Worm (Caenorhabditis elegans): ENCODE measurements around the gene mob-3.
A peak's percentile ranks its signal among the peaks of the same experiment; 100 is the strongest.
"Not testable (repeated sequence)": the region's sequence is repeated elsewhere in the genome, so short reads cannot be mapped to it uniquely, and the experiment has no call there.

Gene mob-3

DNA sequence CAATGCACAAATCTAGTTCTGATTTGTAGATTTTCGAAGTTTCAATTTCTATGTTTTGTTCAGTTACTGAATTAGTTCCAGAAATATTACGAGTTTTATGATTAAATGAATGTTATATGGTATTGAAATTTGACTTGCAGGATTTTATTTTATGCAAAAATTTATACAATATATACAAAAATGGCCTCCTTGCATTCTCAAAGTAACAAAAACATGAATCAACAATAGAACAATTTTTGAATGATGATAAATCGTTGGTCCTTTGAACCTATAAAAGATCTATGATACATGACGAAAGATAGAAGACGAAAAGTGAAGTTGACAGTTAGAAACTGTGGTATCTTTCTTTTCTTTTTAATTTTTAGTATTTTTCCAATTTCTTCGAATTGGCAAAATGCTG lies 12.2 kb downstream of the mob-3 start, which contains the start of gene T12B3.2:
Gene T12B3.2, plus strand, starts transcription at position 301 of the 400 bp plus-strand sequence.
- TF ChIP-seq mdt-29 (GFP tag; IDR thresholded peaks at IDR 0.05) (no peak), unc-62 (GFP tag; optimal IDR thresholded peaks at IDR 0.05 in 1 of 2) (peak in 1 of 2 experiments; percentile 52), unc-62 (tag; optimal IDR thresholded peaks at IDR 0.05) (no peak), aha-1 (tag) (peak; percentile 83), nhr-77 (tag; optimal IDR thresholded peaks at IDR 0.05) (peak; percentile 28)

DNA sequence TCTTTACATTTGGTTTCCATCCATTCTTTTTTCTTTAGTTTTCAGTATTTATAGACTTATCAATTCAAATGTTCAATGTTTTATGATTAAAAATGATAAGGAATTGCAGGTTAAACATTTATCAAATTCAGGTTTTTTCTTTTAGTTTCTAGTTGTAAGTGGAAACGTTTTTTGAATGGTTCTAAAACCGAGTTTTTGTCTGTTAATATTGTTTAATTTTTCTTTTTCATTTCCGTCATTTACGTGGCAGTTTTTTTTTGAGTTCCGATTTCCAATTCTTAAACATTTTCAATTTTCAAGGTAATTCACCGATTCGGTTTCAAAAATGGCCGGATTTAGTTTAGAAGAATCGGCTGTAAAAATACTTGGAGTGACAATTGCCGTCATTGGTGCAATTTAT lies 13.9 kb downstream of the mob-3 start, which contains the start of gene T12B3.3:
Gene T12B3.3, plus strand, starts transcription at position 301 of the 400 bp plus-strand sequence.
- not testable (repeated sequence) for TF ChIP-seq lsy-2 (tag; optimal IDR thresholded peaks at IDR 0.05); lin-1 (GFP tag; IDR thresholded peaks at IDR 0.05); Y75B8A.6 (GFP tag; IDR thresholded peaks at IDR 0.05)

ce11 chrIV:7365011-7365410 lies 23.7 kb downstream of the mob-3 start, which contains the start of gene Y40C5A.4:
Gene Y40C5A.4, minus strand, starts transcription at chrIV:7365111.
- not testable (repeated sequence) for TF ChIP-seq nhr-237 (tag; optimal IDR thresholded peaks at IDR 0.05); lin-29 (GFP tag; IDR thresholded peaks at IDR 0.05); lin-1 (GFP tag; IDR thresholded peaks at IDR 0.05)

DNA sequence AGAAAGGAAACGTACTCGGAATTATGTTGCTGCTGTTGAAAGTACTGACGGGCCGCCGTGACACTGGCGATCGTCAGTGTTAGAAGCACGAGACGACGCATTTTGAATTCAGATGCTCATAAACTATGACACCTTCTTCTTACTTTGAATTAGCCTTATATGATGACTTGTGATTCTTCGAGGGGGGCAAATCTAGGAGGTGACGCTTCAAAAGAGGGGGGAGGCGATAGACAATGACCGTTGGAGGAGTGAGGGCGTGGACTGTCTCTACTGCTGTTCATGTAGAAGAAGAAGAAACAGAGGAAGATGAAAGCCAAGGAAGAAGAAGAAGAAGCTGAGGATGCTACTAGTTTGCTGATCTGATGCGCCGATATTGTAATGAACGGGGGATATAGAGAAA lies 42.0 kb downstream of the mob-3 start, which contains the start of gene daf-42:
Gene daf-42, minus strand, starts transcription at position 101 of the 400 bp plus-strand sequence.
- TF ChIP-seq unc-39 (tag; optimal IDR thresholded peaks at IDR 0.05), result no peak
- TF ChIP-seq duxl-1 (tag; optimal IDR thresholded peaks at IDR 0.05; ENCODE audit: poor library complexity), result no peak
- no peak for TF ChIP-seq zfp-2 (tag; optimal IDR thresholded peaks at IDR 0.05)
- no peak for TF ChIP-seq nhr-76 (tag; optimal IDR thresholded peaks at IDR 0.05)
- TF ChIP-seq unc-130 (GFP tag; optimal IDR thresholded peaks at IDR 0.05), result no peak
- no peak for TF ChIP-seq gei-8 (GFP tag; optimal IDR thresholded peaks at IDR 0.05)
- no peak for TF ChIP-seq pha-4 (GFP tag; IDR thresholded peaks at IDR 0.05)
- no peak for TF ChIP-seq pha-4 (tag; optimal IDR thresholded peaks at IDR 0.05)
- no peak for TF ChIP-seq nhr-237 (tag; optimal IDR thresholded peaks at IDR 0.05)
- no peak for TF ChIP-seq T20F7.1 (GFP tag; optimal IDR thresholded peaks at IDR 0.05)
- TF ChIP-seq zag-1 (tag; optimal IDR thresholded peaks at IDR 0.05), result no peak
- no peak for TF ChIP-seq Y75B8A.6 (GFP tag; IDR thresholded peaks at IDR 0.05)
- TF ChIP-seq hif-1 (tag; optimal IDR thresholded peaks at IDR 0.05), result no peak

- TF ChIP-seq ZK546.5 (tag; optimal IDR thresholded peaks at IDR 0.05) (no peak), Y48G9A.11 (GFP tag; IDR thresholded peaks at IDR 0.05) (peak; percentile 26; the same call in 1 of the 2 replicates), aly-2 (tag; optimal IDR thresholded peaks at IDR 0.05) (no peak), zip-11 (GFP tag; IDR thresholded peaks at IDR 0.05) (0 out of 2 replicates have a peak, but pooled peaks have one; percentile 35), T26A8.4 (GFP tag; IDR thresholded peaks at IDR 0.05) (peak; percentile 63), lin-38 (GFP tag; IDR thresholded peaks at IDR 0.05) (no peak), vab-7 (GFP tag; IDR thresholded peaks at IDR 0.05) (peak; percentile 61; the same call in 1 of the 2 replicates), ceh-62 (tag; optimal IDR thresholded peaks at IDR 0.05) (no peak), ZK337.2 (GFP tag; IDR thresholded peaks at IDR 0.05) (peak; percentile 38; the same call in 1 of the 2 replicates), zip-2 (tag; optimal IDR thresholded peaks at IDR 0.05) (no peak), fkh-10 (GFP tag; optimal IDR thresholded peaks at IDR 0.05) (no peak), egl-43 (GFP tag; IDR thresholded peaks at IDR 0.05) (peak; percentile 88; the same call in 1 of the 2 replicates), skn-1 (tag; optimal IDR thresholded peaks at IDR 0.05) (no peak), tra-1 (GFP tag; IDR thresholded peaks at IDR 0.05) (peak; percentile 51; the same call in 1 of the 2 replicates), mes-2 (tag; optimal IDR thresholded peaks at IDR 0.05; ENCODE audit: poor library complexity, severe bottlenecking) (no peak), lin-1 (GFP tag; IDR thresholded peaks at IDR 0.05) (no peak), cey-2 (tag; optimal IDR thresholded peaks at IDR 0.05; ENCODE audit: borderline replicate concordance, insufficient read depth) (no peak), ceh-20 (GFP tag; IDR thresholded peaks at IDR 0.05) (0 out of 2 replicates have a peak, but pooled peaks have one; percentile 36), hmg-1.1 (GFP tag; IDR thresholded peaks at IDR 0.05) (peak; percentile 40; the same call in 1 of the 2 replicates), nhr-77 (tag; optimal IDR thresholded peaks at IDR 0.05) (peak; percentile 6), duxl-1 (tag; optimal IDR thresholded peaks at IDR 0.05; ENCODE audit: poor library complexity) (peak; percentile 60), ceh-44 (GFP tag; IDR thresholded peaks at IDR 0.05) (peak; percentile 68), dmd-6 (GFP tag; IDR thresholded peaks at IDR 0.05) (peak; percentile 37), mep-1 (tag; optimal IDR thresholded peaks at IDR 0.05) (no peak), mdt-29 (GFP tag; IDR thresholded peaks at IDR 0.05) (peak; percentile 34; the same call in 1 of the 2 replicates), D1046.2 (GFP tag; IDR thresholded peaks at IDR 0.05) (peak; percentile 65; the same call in 1 of the 2 replicates)
Measured at ce11 chrIV:7344020-7344419, 44.7 kb downstream of the mob-3 start.
